Worm (Caenorhabditis elegans): ENCODE results near the gene ttr-20.

Gene ttr-20

ce11 chrIV:4259433-4259832, 12.8 kb downstream of the ttr-20 start:
- TF ChIP-seq fos-1 (tag; optimal IDR thresholded peaks at IDR 0.05) (peak; percentile 78), sma-3 (GFP tag; optimal IDR thresholded peaks at IDR 0.05) (no peak), ZK546.5 (tag; optimal IDR thresholded peaks at IDR 0.05) (no peak), nhr-12 (tag; optimal IDR thresholded peaks at IDR 0.05) (no peak), elt-1 (tag; optimal IDR thresholded peaks at IDR 0.05) (no peak), nhr-21 (tag; optimal IDR thresholded peaks at IDR 0.05) (no peak), sma-9 (GFP tag; optimal IDR thresholded peaks at IDR 0.05) (no peak), sma-9 (tag; optimal IDR thresholded peaks at IDR 0.05) (no peak), unc-39 (tag; optimal IDR thresholded peaks at IDR 0.05) (no peak)

- TF ChIP-seq sem-4 (tag; optimal IDR thresholded peaks at IDR 0.05) (no peak), F13H6.1 (tag; optimal IDR thresholded peaks at IDR 0.05) (no peak), Y55F3AM.14 (GFP tag; optimal IDR thresholded peaks at IDR 0.05) (no peak), unc-62 (GFP tag; optimal IDR thresholded peaks at IDR 0.05) (no peak), zag-1 (tag; optimal IDR thresholded peaks at IDR 0.05) (no peak), blmp-1 (tag; optimal IDR thresholded peaks at IDR 0.05; ENCODE audit: insufficient read depth) (no peak), sma-9 (GFP tag; optimal IDR thresholded peaks at IDR 0.05) (no peak), sma-9 (tag; optimal IDR thresholded peaks at IDR 0.05) (no peak), fos-1 (tag; optimal IDR thresholded peaks at IDR 0.05) (no peak), nhr-12 (tag; optimal IDR thresholded peaks at IDR 0.05) (no peak), lin-13 (GFP tag; optimal IDR thresholded peaks at IDR 0.05) (no peak), mdl-1 (tag; optimal IDR thresholded peaks at IDR 0.05) (no peak), nhr-77 (tag; optimal IDR thresholded peaks at IDR 0.05) (no peak), ceh-16 (tag; optimal IDR thresholded peaks at IDR 0.05) (no peak), nhr-25 (tag; optimal IDR thresholded peaks at IDR 0.05) (no peak)
Observed at ce11 chrIV:4262993-4263392, 16.4 kb downstream of the ttr-20 start, which contains the start of gene col-33. Gene col-33, plus strand, starts transcription at chrIV:4263293.

ce11 chrIV:4264649-4265048, 18.1 kb downstream of the ttr-20 start:
- no peak for TF ChIP-seq snpc-4 (tag; optimal IDR thresholded peaks at IDR 0.05)

- TF ChIP-seq ztf-11 (tag; optimal IDR thresholded peaks at IDR 0.05) = no peak
- no peak for TF ChIP-seq nhr-21 (tag; optimal IDR thresholded peaks at IDR 0.05)
Observed at ce11 chrIV:4265224-4265623, 18.6 kb downstream of the ttr-20 start, which contains the start of gene F36A4.5. Gene F36A4.5, plus strand, starts transcription at chrIV:4265524.

- TF ChIP-seq ama-1 (optimal IDR thresholded peaks at IDR 0.05) (no peak), alr-1 (tag; optimal IDR thresholded peaks at IDR 0.05) (no peak), dmd-4 (tag; optimal IDR thresholded peaks at IDR 0.05) (no peak), sma-9 (GFP tag; optimal IDR thresholded peaks at IDR 0.05) (no peak), sma-9 (tag; optimal IDR thresholded peaks at IDR 0.05) (no peak), zag-1 (tag; optimal IDR thresholded peaks at IDR 0.05) (no peak), ztf-4 (tag; optimal IDR thresholded peaks at IDR 0.05) (no peak), unc-55 (GFP tag; optimal IDR thresholded peaks at IDR 0.05) (no peak), unc-62 (GFP tag; optimal IDR thresholded peaks at IDR 0.05) (no peak), lin-11 (tag; optimal IDR thresholded peaks at IDR 0.05) (no peak), lin-13 (GFP tag; optimal IDR thresholded peaks at IDR 0.05) (no peak), elt-1 (tag; optimal IDR thresholded peaks at IDR 0.05) (no peak), sma-3 (GFP tag; optimal IDR thresholded peaks at IDR 0.05) (no peak), ztf-11 (tag; optimal IDR thresholded peaks at IDR 0.05) (no peak), nhr-23 (tag; optimal IDR thresholded peaks at IDR 0.05) (no peak), ztf-1 (GFP tag; conservative IDR thresholded peaks at IDR 0.05) (no peak), lin-39 (tag; optimal IDR thresholded peaks at IDR 0.05) (no peak), elt-3 (tag; optimal IDR thresholded peaks at IDR 0.05) (no peak), skn-1 (tag; optimal IDR thresholded peaks at IDR 0.05) (no peak), aly-2 (tag; optimal IDR thresholded peaks at IDR 0.05) (no peak), nhr-237 (tag; optimal IDR thresholded peaks at IDR 0.05) (no peak)
Observed at ce11 chrIV:4265951-4266350, 19.4 kb downstream of the ttr-20 start.

ce11 chrIV:4267320-4267719, 20.7 kb downstream of the ttr-20 start, which contains the start of gene F36A4.4:
Gene F36A4.4, plus strand, starts transcription at chrIV:4267620.
- no peak for TF ChIP-seq sem-4 (tag; optimal IDR thresholded peaks at IDR 0.05)
- no peak for TF ChIP-seq unc-55 (GFP tag; optimal IDR thresholded peaks at IDR 0.05)
- no peak for TF ChIP-seq sma-3 (GFP tag; optimal IDR thresholded peaks at IDR 0.05)
- no peak for TF ChIP-seq mbf-1 (tag; optimal IDR thresholded peaks at IDR 0.05)
- no peak for TF ChIP-seq zag-1 (tag; optimal IDR thresholded peaks at IDR 0.05)
- TF ChIP-seq nhr-6 (tag; optimal IDR thresholded peaks at IDR 0.05) = no peak
- no peak for TF ChIP-seq ceh-82 (tag; optimal IDR thresholded peaks at IDR 0.05)
- TF ChIP-seq nhr-11 (tag; optimal IDR thresholded peaks at IDR 0.05) = no peak
- no peak for TF ChIP-seq nhr-12 (tag; optimal IDR thresholded peaks at IDR 0.05)
- TF ChIP-seq elt-1 (tag; optimal IDR thresholded peaks at IDR 0.05) = no peak
- no peak for TF ChIP-seq mab-5 (tag; optimal IDR thresholded peaks at IDR 0.05)
- TF ChIP-seq aly-2 (tag; optimal IDR thresholded peaks at IDR 0.05) = no peak
- TF ChIP-seq dmd-4 (tag; optimal IDR thresholded peaks at IDR 0.05) = no peak
- TF ChIP-seq ztf-1 (GFP tag; conservative IDR thresholded peaks at IDR 0.05) = no peak
- TF ChIP-seq nhr-129 (tag; optimal IDR thresholded peaks at IDR 0.05) = no peak
- TF ChIP-seq mdl-1 (tag; optimal IDR thresholded peaks at IDR 0.05) = no peak
- no peak for TF ChIP-seq blmp-1 (tag; optimal IDR thresholded peaks at IDR 0.05; ENCODE audit: insufficient read depth)
- no peak for TF ChIP-seq ama-1 (optimal IDR thresholded peaks at IDR 0.05)

Data from whole organism, L2 larva.